Comparison of ENCODE assay signal across 7 worm cellular contexts in the genomic region with DNA sequence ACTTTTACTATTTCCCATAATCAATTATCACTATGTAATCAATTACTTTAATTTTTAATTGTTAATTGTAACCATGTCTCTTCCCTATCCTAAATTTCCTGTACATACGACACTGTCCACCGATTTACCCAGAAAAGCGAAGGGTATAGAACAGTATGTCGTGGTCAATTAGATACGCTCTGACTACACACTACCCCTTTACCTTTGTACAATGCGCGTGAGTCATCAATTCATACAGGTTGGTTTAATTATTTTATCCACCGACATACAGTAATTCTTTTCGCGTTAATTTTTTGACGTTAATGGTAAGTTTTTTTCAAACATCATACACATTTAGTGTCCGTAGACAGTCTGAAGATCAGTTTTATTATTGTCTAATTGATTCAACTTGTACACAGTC.
TF ChIP-seq lines count a peak whose summit lies in the region.

No protein-coding gene starts in this region.

TF ChIP-seq in whole organism, L1 larva, 84 proteins besides CTCF, POLR2A, EP300 and RAD21 (continues in another document):
- TF ChIP-seq mef-2 (tag; optimal IDR thresholded peaks at IDR 0.05; lab: Kevin White, UChicago) (peak; percentile 29), rnt-1 (tag; optimal IDR thresholded peaks at IDR 0.05; lab: Kevin White, UChicago) (peak; percentile 76), efl-3 (GFP tag; optimal IDR thresholded peaks at IDR 0.05; lab: Kevin White, UChicago) (peak; percentile 61), ztf-11 (tag; optimal IDR thresholded peaks at IDR 0.05; lab: Kevin White, UChicago) (peak in 1 of 2 experiments; percentile 80), ceh-8 (GFP tag; optimal IDR thresholded peaks at IDR 0.05; lab: Kevin White, UChicago) (peak; percentile 69), unc-30 (tag; optimal IDR thresholded peaks at IDR 0.05; lab: Kevin White, UChicago) (no peak), nhr-47 (tag; optimal IDR thresholded peaks at IDR 0.05; lab: Kevin White, UChicago) (peak; percentile 94), ztf-4 (tag; optimal IDR thresholded peaks at IDR 0.05; lab: Kevin White, UChicago) (peak; percentile 88), ets-5 (GFP tag; IDR thresholded peaks at IDR 0.05; lab: Robert Waterston, UW) (no peak), C16A3.4 (tag; optimal IDR thresholded peaks at IDR 0.05; lab: Kevin White, UChicago) (peak; percentile 97), pax-3 (tag; optimal IDR thresholded peaks at IDR 0.05; lab: Kevin White, UChicago) (peak; percentile 74), nhr-90 (tag; optimal IDR thresholded peaks at IDR 0.05; lab: Kevin White, UChicago; ENCODE audit: poor library complexity) (peak; percentile 99)

TF ChIP-seq in whole organism, L2 larva, 48 proteins besides CTCF, POLR2A, EP300 and RAD21 (continues in another document):
- TF ChIP-seq sma-9 (GFP tag; optimal IDR thresholded peaks at IDR 0.05; lab: Kevin White, UChicago) (peak; percentile 78), sma-9 (tag; optimal IDR thresholded peaks at IDR 0.05; lab: Kevin White, UChicago) (no peak), sem-4 (tag; optimal IDR thresholded peaks at IDR 0.05; lab: Kevin White, UChicago) (peak; percentile 75), elt-1 (tag; optimal IDR thresholded peaks at IDR 0.05; lab: Kevin White, UChicago) (no peak), lin-11 (tag; optimal IDR thresholded peaks at IDR 0.05; lab: Kevin White, UChicago) (no peak), blmp-1 (tag; optimal IDR thresholded peaks at IDR 0.05; lab: Kevin White, UChicago; ENCODE audit: insufficient read depth) (peak; percentile 61), unc-55 (GFP tag; optimal IDR thresholded peaks at IDR 0.05; lab: Kevin White, UChicago) (no peak), nhr-6 (tag; optimal IDR thresholded peaks at IDR 0.05; lab: Kevin White, UChicago) (peak; percentile 95), unc-39 (tag; optimal IDR thresholded peaks at IDR 0.05; lab: Kevin White, UChicago) (no peak), ztf-1 (GFP tag; conservative IDR thresholded peaks at IDR 0.05; lab: Robert Waterston, UW) (no peak), skn-1 (tag; optimal IDR thresholded peaks at IDR 0.05; lab: Kevin White, UChicago) (peak; percentile 22), fos-1 (tag; optimal IDR thresholded peaks at IDR 0.05; lab: Kevin White, UChicago) (peak; percentile 96), nhr-23 (tag; optimal IDR thresholded peaks at IDR 0.05; lab: Kevin White, UChicago) (no peak)

TF ChIP-seq in whole organism, L3 larva, 47 proteins besides CTCF, POLR2A, EP300 and RAD21 (continues in another document):
- TF ChIP-seq nhr-28 (tag; optimal IDR thresholded peaks at IDR 0.05; lab: Kevin White, UChicago) (peak; percentile 79), hmg-11 (tag; optimal IDR thresholded peaks at IDR 0.05; lab: Kevin White, UChicago) (no peak), ceh-28 (tag; optimal IDR thresholded peaks at IDR 0.05; lab: Kevin White, UChicago) (peak; percentile 93), tbx-2 (tag; optimal IDR thresholded peaks at IDR 0.05; lab: Kevin White, UChicago) (peak; percentile 94), aly-2 (tag; optimal IDR thresholded peaks at IDR 0.05; lab: Kevin White, UChicago) (peak; percentile 67), ceh-16 (tag; optimal IDR thresholded peaks at IDR 0.05; lab: Kevin White, UChicago) (no peak), nhr-25 (tag; optimal IDR thresholded peaks at IDR 0.05; lab: Kevin White, UChicago) (peak; percentile 96), R02D3.7 (tag; optimal IDR thresholded peaks at IDR 0.05; lab: Kevin White, UChicago) (peak; percentile 65), ceh-9 (tag; optimal IDR thresholded peaks at IDR 0.05; lab: Kevin White, UChicago) (no peak), ztf-4 (tag; optimal IDR thresholded peaks at IDR 0.05; lab: Kevin White, UChicago) (peak; percentile 33), pqm-1 (tag; optimal IDR thresholded peaks at IDR 0.05; lab: Kevin White, UChicago) (peak; percentile 81), unc-62 (GFP tag; optimal IDR thresholded peaks at IDR 0.05; lab: Kevin White, UChicago) (no peak), ZK546.5 (tag; optimal IDR thresholded peaks at IDR 0.05; lab: Kevin White, UChicago) (no peak)

TF ChIP-seq in whole organism, L4 larva, 104 proteins besides CTCF, POLR2A, EP300 and RAD21 (continues in another document):
- TF ChIP-seq ceh-28 (tag; optimal IDR thresholded peaks at IDR 0.05; lab: Kevin White, UChicago) = peak; percentile 38
- TF ChIP-seq pqm-1 (tag; optimal IDR thresholded peaks at IDR 0.05; lab: Kevin White, UChicago) = peak; percentile 41
- no peak for TF ChIP-seq nhr-41 (GFP tag; IDR thresholded peaks at IDR 0.05; lab: Robert Waterston, UW)
- no peak for TF ChIP-seq sdz-12 (GFP tag; optimal IDR thresholded peaks at IDR 0.05; lab: Kevin White, UChicago)
- TF ChIP-seq zfp-2 (tag; optimal IDR thresholded peaks at IDR 0.05; lab: Kevin White, UChicago) = peak; percentile 47
- no peak for TF ChIP-seq egl-27 (tag; optimal IDR thresholded peaks at IDR 0.05; lab: Kevin White, UChicago)
- TF ChIP-seq nhr-48 (tag; optimal IDR thresholded peaks at IDR 0.05; lab: Kevin White, UChicago) = peak; percentile 83
- no peak for TF ChIP-seq dmd-8 (GFP tag; IDR thresholded peaks at IDR 0.05; lab: Robert Waterston, UW)
- peak; percentile 98 for TF ChIP-seq nhr-102 (tag; optimal IDR thresholded peaks at IDR 0.05; lab: Kevin White, UChicago)
- TF ChIP-seq unc-39 (tag; optimal IDR thresholded peaks at IDR 0.05; lab: Kevin White, UChicago) = no peak
- TF ChIP-seq dpl-1 (GFP tag; optimal IDR thresholded peaks at IDR 0.05; lab: Kevin White, UChicago) = peak; percentile 66
- peak; percentile 12 for TF ChIP-seq ces-1 (GFP tag; optimal IDR thresholded peaks at IDR 0.05; lab: Kevin White, UChicago)
- peak; percentile 60 for TF ChIP-seq fos-1 (tag; optimal IDR thresholded peaks at IDR 0.05; lab: Kevin White, UChicago)

TF ChIP-seq in whole organism, late embryonic, 69 proteins besides CTCF, POLR2A, EP300 and RAD21:
- TF ChIP-seq unc-42 (tag; optimal IDR thresholded peaks at IDR 0.05; lab: Kevin White, UChicago) (no peak), ceh-31 (tag; optimal IDR thresholded peaks at IDR 0.05; lab: Kevin White, UChicago) (peak; percentile 68), gmeb-2 (tag; optimal IDR thresholded peaks at IDR 0.05; lab: Kevin White, UChicago) (no peak), lin-11 (tag; optimal IDR thresholded peaks at IDR 0.05; lab: Kevin White, UChicago) (no peak), nfya-1 (tag; optimal IDR thresholded peaks at IDR 0.05; lab: Kevin White, UChicago) (peak; percentile 26), dve-1 (tag; optimal IDR thresholded peaks at IDR 0.05; lab: Kevin White, UChicago) (peak; percentile 30), T23F11.4 (GFP tag; optimal IDR thresholded peaks at IDR 0.05; lab: Kevin White, UChicago) (no peak), sdc-2 (tag; optimal IDR thresholded peaks at IDR 0.05; lab: Kevin White, UChicago) (peak; percentile 98), rnt-1 (tag; optimal IDR thresholded peaks at IDR 0.05; lab: Kevin White, UChicago) (no peak), ceh-34 (tag; optimal IDR thresholded peaks at IDR 0.05; lab: Kevin White, UChicago) (peak; percentile 6), hlh-15 (tag; optimal IDR thresholded peaks at IDR 0.05; lab: Kevin White, UChicago) (no peak), ets-4 (tag; optimal IDR thresholded peaks at IDR 0.05; lab: Kevin White, UChicago) (peak; percentile 2), ceh-18 (tag; optimal IDR thresholded peaks at IDR 0.05; lab: Kevin White, UChicago) (peak; percentile 8), elt-2 (tag; optimal IDR thresholded peaks at IDR 0.05; lab: Kevin White, UChicago) (peak; percentile 32)
TF ChIP-seq in whole organism, late embryonic: peak in this region for 8.

TF ChIP-seq in whole organism, mixed stage, embryonic, 35 proteins besides CTCF, POLR2A, EP300 and RAD21:
- TF ChIP-seq nhr-76 (tag; optimal IDR thresholded peaks at IDR 0.05; lab: Kevin White, UChicago) = no peak
- no peak for TF ChIP-seq bed-3 (GFP tag; optimal IDR thresholded peaks at IDR 0.05; lab: Kevin White, UChicago)
- peak; percentile 25 for TF ChIP-seq cnd-1 (tag; optimal IDR thresholded peaks at IDR 0.05; lab: Kevin White, UChicago)
- TF ChIP-seq hlh-1 (tag; optimal IDR thresholded peaks at IDR 0.05; lab: Kevin White, UChicago) = peak; percentile 36
- TF ChIP-seq nhr-12 (tag; optimal IDR thresholded peaks at IDR 0.05; lab: Kevin White, UChicago) = no peak
- TF ChIP-seq lsy-2 (tag; optimal IDR thresholded peaks at IDR 0.05; lab: Kevin White, UChicago) = peak; percentile 37
- TF ChIP-seq drap-1 (GFP tag; optimal IDR thresholded peaks at IDR 0.05; lab: Kevin White, UChicago) = peak; percentile 3
- TF ChIP-seq nhr-237 (tag; optimal IDR thresholded peaks at IDR 0.05; lab: Kevin White, UChicago) = peak; percentile 92
- TF ChIP-seq ces-1 (GFP tag; optimal IDR thresholded peaks at IDR 0.05; lab: Kevin White, UChicago) = peak; percentile 19
- peak; percentile 72 for TF ChIP-seq elt-3 (tag; optimal IDR thresholded peaks at IDR 0.05; lab: Kevin White, UChicago)
- TF ChIP-seq pha-4 (tag; optimal IDR thresholded peaks at IDR 0.05; lab: Kevin White, UChicago) = peak; percentile 86

TF ChIP-seq in whole organism, young adult, 124 proteins besides CTCF, POLR2A, EP300 and RAD21 (continues in another document):
- TF ChIP-seq madf-10 (tag; optimal IDR thresholded peaks at IDR 0.05; lab: Kevin White, UChicago) (peak; percentile 77), ceh-79 (tag; optimal IDR thresholded peaks at IDR 0.05; lab: Kevin White, UChicago) (no peak), nhr-80 (tag; optimal IDR thresholded peaks at IDR 0.05; lab: Kevin White, UChicago) (peak; percentile 92), F10E7.11 (tag; optimal IDR thresholded peaks at IDR 0.05; lab: Kevin White, UChicago) (no peak), B0035.1 (tag; optimal IDR thresholded peaks at IDR 0.05; lab: Kevin White, UChicago) (peak; percentile 84), sea-2 (GFP tag; IDR thresholded peaks at IDR 0.05; lab: Robert Waterston, UW) (no peak), F57C9.4 (tag; optimal IDR thresholded peaks at IDR 0.05; lab: Kevin White, UChicago) (no peak), ztf-18 (tag; optimal IDR thresholded peaks at IDR 0.05; lab: Kevin White, UChicago) (no peak), F49E8.2 (tag; optimal IDR thresholded peaks at IDR 0.05; lab: Kevin White, UChicago; ENCODE audit: insufficient read depth) (no peak), nhr-90 (tag; optimal IDR thresholded peaks at IDR 0.05; lab: Kevin White, UChicago) (no peak), mes-4 (tag; optimal IDR thresholded peaks at IDR 0.05; lab: Kevin White, UChicago) (no peak), pbrm-1 (GFP tag; IDR thresholded peaks at IDR 0.05; lab: Robert Waterston, UW) (peak; percentile 89), cebp-1 (GFP tag; IDR thresholded peaks at IDR 0.05; lab: Robert Waterston, UW) (0 out of 2 replicates have a peak, but pooled peaks have one; percentile 70), cebp-1 (tag; optimal IDR thresholded peaks at IDR 0.05; lab: Kevin White, UChicago) (no peak), K11D2.4 (GFP tag; IDR thresholded peaks at IDR 0.05; lab: Robert Waterston, UW) (peak; percentile 93), bed-1 (GFP tag; IDR thresholded peaks at IDR 0.05; lab: Robert Waterston, UW) (no peak), nhr-27 (tag; optimal IDR thresholded peaks at IDR 0.05; lab: Kevin White, UChicago) (peak; percentile 27), Y53F4B.3 (GFP tag; IDR thresholded peaks at IDR 0.05; lab: Robert Waterston, UW) (no peak), F37B4.10 (GFP tag; IDR thresholded peaks at IDR 0.05; lab: Robert Waterston, UW) (no peak), mxl-1 (tag; optimal IDR thresholded peaks at IDR 0.05; lab: Kevin White, UChicago) (no peak), Y56A3A.18 (GFP tag; IDR thresholded peaks at IDR 0.05; lab: Robert Waterston, UW) (peak; percentile 97)
